Worm (Caenorhabditis elegans) whole organism, L3 larva: ENCODE data around the gene ubh-1.

Source experiments
- R02D3.7 ChIP-seq: fragments of 150-350 bp; optimal IDR thresholded peaks from 2 replicates; lab custom pipeline; 2014; ENCODE audit warnings: missing biosample characterization, missing genetic modification characterization
- ZK546.5 ChIP-seq: sonication (generic microtip); optimal IDR thresholded peaks from 2 replicates; lab custom pipeline; 2017; ENCODE audit warnings: missing biosample characterization, missing genetic modification characterization
- ceh-16 ChIP-seq: sonication (generic microtip); optimal IDR thresholded peaks from 2 replicates; lab custom pipeline; 2017; ENCODE audit warnings: missing biosample characterization, missing genetic modification characterization
- ceh-28 ChIP-seq: fragments of 150-350 bp; optimal IDR thresholded peaks from 2 replicates; lab custom pipeline; 2014; ENCODE audit warnings: missing biosample characterization, missing genetic modification reagents, missing genetic modification characterization
- ceh-82 ChIP-seq: fragments of 150-350 bp; optimal IDR thresholded peaks from 2 replicates; lab custom pipeline; 2014; ENCODE audit warnings: missing biosample characterization, missing genetic modification characterization
- daf-12 ChIP-seq: fragments of 150-350 bp; optimal IDR thresholded peaks from 2 replicates; lab custom pipeline; 2014; ENCODE audit warnings: missing biosample characterization, missing genetic modification reagents, missing genetic modification characterization
- egl-27 ChIP-seq: sonication (generic microtip); optimal IDR thresholded peaks from 4 replicates; lab custom pipeline; 2017; ENCODE audit warnings: missing biosample characterization, missing genetic modification reagents, missing genetic modification characterization
- egl-5 ChIP-seq: fragments of 150-350 bp; optimal IDR thresholded peaks from 2 replicates; lab custom pipeline; 2017; ENCODE audit warnings: missing biosample characterization, missing genetic modification reagents, missing genetic modification characterization, inconsistent platforms
- elt-1 ChIP-seq: fragments of 150-350 bp; optimal IDR thresholded peaks from 2 replicates; lab custom pipeline; 2014; ENCODE audit warnings: missing biosample characterization, missing genetic modification characterization
- elt-2 ChIP-seq: sonication (generic microtip); optimal IDR thresholded peaks from 2 replicates; lab custom pipeline; 2016; ENCODE audit warnings: missing genetic modification reagents, mild to moderate bottlenecking, missing genetic modification characterization, missing compliant biosample characterization
- elt-3 ChIP-seq, 3 experiments: fragments of 150-350 bp in 1 of 3; sonication (generic microtip) in 2 of 3; optimal IDR thresholded peaks; 2 replicates in 2 of 3; 4 replicates in 1 of 3; lab custom pipeline; 2014 to 2017; ENCODE audit warnings: missing biosample characterization in 3 of 3, missing genetic modification characterization in 3 of 3
- fos-1 ChIP-seq: fragments of 150-350 bp; optimal IDR thresholded peaks from 2 replicates; lab custom pipeline; 2014; ENCODE audit warnings: missing biosample characterization, missing genetic modification characterization
- hmg-11 ChIP-seq: sonication (generic microtip); optimal IDR thresholded peaks from 2 replicates; lab custom pipeline; 2016; ENCODE audit warnings: missing genetic modification characterization, missing compliant biosample characterization
- lin-39 ChIP-seq: fragments of 150-350 bp; optimal IDR thresholded peaks from 2 replicates; lab custom pipeline; 2018; ENCODE audit warnings: missing biosample characterization, missing genetic modification reagents, missing genetic modification characterization
- lsy-12 ChIP-seq: sonication (generic microtip); optimal IDR thresholded peaks from 2 replicates; lab custom pipeline; 2016; ENCODE audit warnings: mild to moderate bottlenecking, missing genetic modification characterization, missing compliant biosample characterization
- mdl-1 ChIP-seq: fragments of 150-350 bp; optimal IDR thresholded peaks from 2 replicates; lab custom pipeline; 2014; ENCODE audit warnings: missing biosample characterization, missing genetic modification characterization
- mml-1 ChIP-seq: fragments of 150-350 bp; sonication (generic microtip); optimal IDR thresholded peaks from 3 replicates; lab custom pipeline; 2014; ENCODE audit warnings: missing biosample characterization, missing genetic modification characterization
- nhr-11 ChIP-seq: fragments of 150-350 bp; optimal IDR thresholded peaks from 2 replicates; lab custom pipeline; 2014; ENCODE audit warnings: missing biosample characterization, missing genetic modification characterization
- nhr-12 ChIP-seq: fragments of 150-350 bp; optimal IDR thresholded peaks from 2 replicates; lab custom pipeline; 2014; ENCODE audit warnings: missing biosample characterization, missing genetic modification characterization
- nhr-23 ChIP-seq: fragments of 150-350 bp; optimal IDR thresholded peaks from 2 replicates; lab custom pipeline; 2014; ENCODE audit warnings: missing biosample characterization, missing genetic modification reagents, missing genetic modification characterization
- nhr-237 ChIP-seq: fragments of 150-350 bp; optimal IDR thresholded peaks from 2 replicates; lab custom pipeline; 2014; ENCODE audit warnings: missing biosample characterization, missing genetic modification characterization
- nhr-28 ChIP-seq: fragments of 150-350 bp; optimal IDR thresholded peaks from 2 replicates; lab custom pipeline; 2014; ENCODE audit warnings: missing biosample characterization, missing genetic modification characterization
- nhr-43 ChIP-seq: sonication (generic microtip); optimal IDR thresholded peaks from 2 replicates; lab custom pipeline; 2016; ENCODE audit warnings: mild to moderate bottlenecking, missing genetic modification characterization, missing compliant biosample characterization; ENCODE audit not compliant: poor library complexity, severe bottlenecking
- nhr-67 ChIP-seq: fragments of 150-350 bp; optimal IDR thresholded peaks from 2 replicates; lab custom pipeline; 2014; ENCODE audit warnings: missing biosample characterization, missing genetic modification characterization
- nhr-76 ChIP-seq: fragments of 150-350 bp; sonication (generic microtip); optimal IDR thresholded peaks from 5 replicates; lab custom pipeline; 2014; ENCODE audit warnings: missing biosample characterization, missing genetic modification characterization
- nhr-77 ChIP-seq: fragments of 150-350 bp; optimal IDR thresholded peaks from 2 replicates; lab custom pipeline; 2014; ENCODE audit warnings: missing biosample characterization, missing genetic modification characterization
- pha-4 ChIP-seq: fragments of 150-350 bp; optimal IDR thresholded peaks from 2 replicates; lab custom pipeline; 2014; ENCODE audit warnings: missing biosample characterization, missing genetic modification reagents, missing genetic modification characterization
- pqm-1 ChIP-seq: fragments of 150-350 bp; optimal IDR thresholded peaks from 2 replicates; lab custom pipeline; 2017; ENCODE audit warnings: missing biosample characterization, missing genetic modification characterization, inconsistent platforms
- sea-2 ChIP-seq: fragments of 150-350 bp; sonication (generic microtip); optimal IDR thresholded peaks from 4 replicates; lab custom pipeline; 2014; ENCODE audit warnings: missing biosample characterization, missing genetic modification reagents, missing genetic modification characterization
- skn-1 ChIP-seq: fragments of 150-350 bp; optimal IDR thresholded peaks from 2 replicates; lab custom pipeline; 2014; ENCODE audit warnings: missing biosample characterization, missing genetic modification characterization
- tbx-2 ChIP-seq: sonication (generic microtip); optimal IDR thresholded peaks from 2 replicates; lab custom pipeline; 2016; ENCODE audit warnings: mild to moderate bottlenecking, missing genetic modification characterization, missing compliant biosample characterization
- unc-39 ChIP-seq: sonication (generic microtip); optimal IDR thresholded peaks from 4 replicates; lab custom pipeline; 2017; ENCODE audit warnings: missing biosample characterization, missing genetic modification characterization
- ztf-11 ChIP-seq: fragments of 150-350 bp; optimal IDR thresholded peaks from 2 replicates; lab custom pipeline; 2014; ENCODE audit warnings: missing biosample characterization, missing genetic modification characterization

The ubh-1 gene

DNA sequence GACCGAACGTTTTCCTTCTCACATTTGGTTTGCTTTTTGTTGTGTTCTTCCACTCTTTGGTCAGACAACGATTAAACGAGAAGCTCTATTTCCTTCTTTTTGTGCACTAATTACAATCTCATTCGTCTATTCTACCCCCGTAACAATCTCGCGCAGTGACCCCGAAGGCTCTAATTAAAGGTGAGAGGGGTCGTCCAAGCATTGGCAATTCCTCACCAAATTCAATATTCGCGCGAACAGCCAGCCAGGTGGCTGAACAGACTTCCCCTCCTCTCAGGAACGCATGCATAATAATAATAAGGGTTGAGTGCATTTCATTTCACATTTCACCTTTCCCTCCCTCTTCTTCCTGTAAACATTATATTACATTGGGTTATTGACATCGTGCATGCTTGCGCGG lies 26.1 kb downstream of the ubh-1 start:
- no peak for TF ChIP-seq ceh-28 (tag; lab: Kevin White, UChicago)
- TF ChIP-seq lin-39 (tag; lab: Kevin White, UChicago), result no peak
- TF ChIP-seq daf-12 (tag; lab: Kevin White, UChicago), result no peak
- no peak for TF ChIP-seq hmg-11 (tag; lab: Kevin White, UChicago)
- TF ChIP-seq unc-39 (tag; lab: Kevin White, UChicago), result no peak
- no peak for TF ChIP-seq nhr-11 (tag; lab: Kevin White, UChicago)
- no peak for TF ChIP-seq ceh-82 (tag; lab: Kevin White, UChicago)
- TF ChIP-seq nhr-76, result no peak
- no peak for TF ChIP-seq nhr-28 (tag; lab: Kevin White, UChicago)
- TF ChIP-seq, all 47 proteins: peak for 0

- TF ChIP-seq egl-27 (no peak), lsy-12 (no peak), skn-1 (tag; lab: Kevin White, UChicago) (peak; percentile 39), pha-4 (tag; lab: Kevin White, UChicago) (peak; percentile 52), elt-2 (tag; lab: Kevin White, UChicago) (peak; percentile 87), pqm-1 (tag; lab: Kevin White, UChicago) (peak; percentile 76)
These were observed 35.2 kb downstream of the ubh-1 start for ce11 chrV:6476026-6476425.

ce11 chrV:6471208-6471607 lies 40.0 kb downstream of the ubh-1 start:
- TF ChIP-seq elt-1 (tag; lab: Kevin White, UChicago) (peak; percentile 56), elt-3 (tag; optimal IDR thresholded peaks at IDR 0.05; lab: Kevin White, UChicago) (no peak), ceh-16 (no peak), tbx-2 (tag; lab: Kevin White, UChicago) (no peak), nhr-237 (tag; lab: Kevin White, UChicago) (no peak), ZK546.5 (tag; lab: Kevin White, UChicago) (no peak), egl-5 (tag; lab: Kevin White, UChicago) (no peak)
- TF ChIP-seq, all 47 proteins: peak for 1

ce11 chrV:6467676-6468075 lies 43.5 kb downstream of the ubh-1 start:
- TF ChIP-seq ceh-82 (tag; lab: Kevin White, UChicago) (no peak), ztf-11 (tag; lab: Kevin White, UChicago) (no peak), pha-4 (tag; lab: Kevin White, UChicago) (no peak), nhr-77 (no peak), nhr-12 (no peak), egl-5 (tag; lab: Kevin White, UChicago) (peak; percentile 14)

ce11 chrV:6464765-6465164 lies 46.4 kb downstream of the ubh-1 start, which contains the start of gene unc-83:
TSS of gene unc-83 (plus strand) at chrV:6465065.
- TF ChIP-seq nhr-43 (tag; lab: Kevin White, UChicago), result no peak
- TF ChIP-seq elt-1 (tag; lab: Kevin White, UChicago), result no peak

DNA sequence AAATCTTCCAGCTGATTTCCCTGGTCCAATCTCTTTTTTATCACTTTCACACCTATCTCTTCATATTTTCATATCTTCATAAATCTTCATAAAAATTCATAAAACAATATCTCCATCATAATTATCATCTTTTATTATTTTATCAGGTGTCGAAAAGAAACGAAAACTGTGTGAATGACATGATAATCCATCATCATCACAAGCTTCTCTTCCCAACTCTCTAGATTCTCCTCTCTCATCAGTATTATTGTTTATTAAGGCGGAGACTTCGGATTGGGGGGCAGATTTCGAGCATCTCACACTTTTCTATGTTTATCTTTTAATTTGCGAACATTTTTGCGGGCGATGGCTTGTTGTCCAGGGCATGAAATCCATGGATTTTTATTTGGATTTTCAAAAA lies 47.0 kb downstream of the ubh-1 start:
- TF ChIP-seq nhr-23, result no peak
- no peak for TF ChIP-seq R02D3.7 (tag; lab: Kevin White, UChicago)
- TF ChIP-seq sea-2, result no peak
- TF ChIP-seq skn-1 (tag; lab: Kevin White, UChicago), result no peak
- TF ChIP-seq mml-1, result no peak
- no peak for TF ChIP-seq egl-27
- TF ChIP-seq elt-3 (tag; optimal IDR thresholded peaks at IDR 0.05; lab: Kevin White, UChicago), result no peak
- TF ChIP-seq nhr-67 (tag; lab: Kevin White, UChicago), result no peak
- TF ChIP-seq mdl-1 (tag; lab: Kevin White, UChicago), result no peak
- no peak for TF ChIP-seq lsy-12
- TF ChIP-seq fos-1 (tag; lab: Kevin White, UChicago), result no peak
- TF ChIP-seq, all 47 proteins: peak for 0
